Worm (Caenorhabditis elegans) whole organism, mixed stage, embryonic: ENCODE data around the gene daf-19.

Source experiments
- bed-3 ChIP-seq: fragments of 200-800 bp; sonication (Bioruptor generic); optimal IDR thresholded peaks from 3 replicates; lab custom pipeline; 2018; ENCODE audit warnings: mild to moderate bottlenecking, missing genetic modification characterization, moderate library complexity, missing compliant biosample characterization
- blmp-1 ChIP-seq: fragments of 150-350 bp; optimal IDR thresholded peaks from 2 replicates; lab custom pipeline; 2014; ENCODE audit warnings: missing biosample characterization, missing genetic modification characterization
- ceh-43 ChIP-seq: fragments of 200-800 bp; sonication (Bioruptor generic); optimal IDR thresholded peaks from 2 replicates; lab custom pipeline; 2018; ENCODE audit warnings: mild to moderate bottlenecking, missing genetic modification characterization, moderate library complexity, missing compliant biosample characterization
- ceh-83 ChIP-seq: fragments of 200-800 bp; sonication (Bioruptor generic); optimal IDR thresholded peaks from 2 replicates; lab custom pipeline; 2018; ENCODE audit warnings: mild to moderate bottlenecking, missing genetic modification characterization, missing compliant biosample characterization
- ces-1 ChIP-seq: fragments of 150-350 bp; optimal IDR thresholded peaks from 2 replicates; lab custom pipeline; 2014; ENCODE audit warnings: missing biosample characterization, missing genetic modification reagents, missing genetic modification characterization
- drap-1 ChIP-seq: fragments of 200-800 bp; sonication (Bioruptor generic); optimal IDR thresholded peaks from 3 replicates; lab custom pipeline; 2018; ENCODE audit warnings: mild to moderate bottlenecking, missing genetic modification characterization, missing compliant biosample characterization
- elt-1 ChIP-seq: sonication (generic microtip); optimal IDR thresholded peaks from 2 replicates; lab custom pipeline; 2017; ENCODE audit warnings: missing genetic modification characterization, mild to moderate bottlenecking, missing compliant biosample characterization, antibody characterized with exemption, moderate library complexity, borderline replicate concordance; ENCODE audit not compliant: insufficient read depth
- elt-3 ChIP-seq: fragments of 150-350 bp; optimal IDR thresholded peaks from 2 replicates; lab custom pipeline; 2014; ENCODE audit warnings: missing biosample characterization, missing genetic modification characterization
- ham-2 ChIP-seq: fragments of 200-800 bp; sonication (Bioruptor generic); optimal IDR thresholded peaks from 2 replicates; lab custom pipeline; 2018; ENCODE audit warnings: mild to moderate bottlenecking, missing genetic modification characterization, missing compliant biosample characterization
- hlh-1 ChIP-seq: fragments of 150-350 bp; optimal IDR thresholded peaks from 2 replicates; lab custom pipeline; 2014; ENCODE audit warnings: missing biosample characterization, missing genetic modification reagents, missing genetic modification characterization
- lin-13 ChIP-seq: fragments of 150-350 bp; optimal IDR thresholded peaks from 2 replicates; lab custom pipeline; 2014; ENCODE audit warnings: missing biosample characterization, missing genetic modification characterization
- mep-1 ChIP-seq: fragments of 150-350 bp; optimal IDR thresholded peaks from 2 replicates; lab custom pipeline; 2017; ENCODE audit warnings: missing biosample characterization, missing genetic modification reagents, missing genetic modification characterization, inconsistent platforms
- mls-2 ChIP-seq: sonication (generic microtip); optimal IDR thresholded peaks from 2 replicates; lab custom pipeline; 2016; ENCODE audit warnings: mild to moderate bottlenecking, missing genetic modification characterization, moderate library complexity, missing compliant biosample characterization
- nhr-28 ChIP-seq: fragments of 150-350 bp; optimal IDR thresholded peaks from 2 replicates; lab custom pipeline; 2014; ENCODE audit warnings: missing biosample characterization, missing genetic modification characterization
- nhr-76 ChIP-seq: sonication (generic microtip); optimal IDR thresholded peaks from 2 replicates; lab custom pipeline; 2017; ENCODE audit warnings: missing biosample characterization, missing genetic modification characterization
- pha-4 ChIP-seq: fragments of 150-350 bp; optimal IDR thresholded peaks from 2 replicates; lab custom pipeline; 2018; ENCODE audit warnings: missing biosample characterization, missing genetic modification reagents, missing genetic modification characterization
- snpc-4 ChIP-seq: fragments of 150-350 bp; optimal IDR thresholded peaks from 2 replicates; lab custom pipeline; 2014; ENCODE audit warnings: missing biosample characterization, missing genetic modification characterization
- sptf-1 ChIP-seq: sonication (generic microtip); optimal IDR thresholded peaks from 2 replicates; lab custom pipeline; 2017; ENCODE audit warnings: mild to moderate bottlenecking, missing genetic modification characterization, moderate library complexity, missing compliant biosample characterization
- unc-120 ChIP-seq: sonication (generic microtip); optimal IDR thresholded peaks from 2 replicates; lab custom pipeline; 2017; ENCODE audit warnings: missing genetic modification characterization, missing compliant biosample characterization; ENCODE audit not compliant: poor library complexity, severe bottlenecking
- unc-39 ChIP-seq: fragments of 150-350 bp; optimal IDR thresholded peaks from 2 replicates; lab custom pipeline; 2014; ENCODE audit warnings: missing biosample characterization, missing genetic modification characterization

Gene daf-19

DNA sequence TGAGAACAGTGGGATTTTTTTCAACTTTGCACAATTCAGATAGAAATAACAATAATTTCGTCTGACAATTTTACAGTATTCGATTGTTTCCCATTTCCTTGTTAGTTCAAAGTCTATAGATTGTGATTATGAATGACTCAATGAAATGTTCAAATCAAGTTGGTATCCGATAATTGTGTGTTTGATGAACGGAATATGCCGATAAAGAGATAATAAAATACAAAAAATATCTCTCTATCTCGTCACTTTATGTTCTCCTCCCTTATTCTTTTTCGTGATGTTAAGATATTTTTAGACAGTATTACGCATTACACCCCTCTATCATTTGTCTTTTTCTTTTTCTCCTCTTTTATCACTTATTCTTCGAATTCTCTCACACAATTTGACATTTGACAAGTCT, 46.7 kb downstream of the daf-19 start, which contains the start of gene F27E5.7:
TSS of gene F27E5.7 (plus strand) at position 301 of the 400 bp plus-strand sequence.
- TF ChIP-seq blmp-1 (no peak), snpc-4 (tag; lab: Kevin White, UChicago) (no peak), unc-39 (tag; lab: Kevin White, UChicago) (no peak), elt-1 (tag; lab: Kevin White, UChicago) (no peak), drap-1 (GFP tag; lab: Kevin White, UChicago) (no peak), nhr-28 (no peak), ham-2 (GFP tag; lab: Kevin White, UChicago) (no peak), mls-2 (tag; lab: Kevin White, UChicago) (no peak)

DNA sequence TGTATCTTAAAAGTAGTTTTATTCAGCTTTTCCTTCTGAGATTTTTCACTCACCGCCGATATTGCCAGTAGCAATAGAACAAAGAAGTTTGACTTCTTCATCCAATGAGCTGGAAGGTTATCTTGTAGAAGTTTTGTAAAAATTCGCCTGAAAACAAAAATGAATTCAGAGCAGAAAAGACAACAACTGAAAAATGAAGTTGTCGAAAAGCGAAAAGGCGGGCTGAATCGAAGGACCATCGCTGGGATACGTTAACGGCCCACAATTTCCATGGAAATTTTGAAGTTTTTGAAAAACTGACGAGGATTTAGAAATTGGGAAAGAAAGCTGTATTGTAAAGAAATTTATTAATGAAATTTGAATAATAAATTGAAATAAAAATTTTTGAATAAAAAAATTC, 47.4 kb downstream of the daf-19 start, which contains the start of gene lov-1:
TSS of gene lov-1 (minus strand) at position 101 of the 400 bp plus-strand sequence.
- TF ChIP-seq ceh-83 (GFP tag; lab: Kevin White, UChicago) (no peak), blmp-1 (no peak), ces-1 (GFP tag; lab: Kevin White, UChicago) (no peak), mep-1 (tag; lab: Kevin White, UChicago) (no peak), unc-39 (tag; lab: Kevin White, UChicago) (no peak)
- TF ChIP-seq, all 35 proteins: peak for 0

DNA sequence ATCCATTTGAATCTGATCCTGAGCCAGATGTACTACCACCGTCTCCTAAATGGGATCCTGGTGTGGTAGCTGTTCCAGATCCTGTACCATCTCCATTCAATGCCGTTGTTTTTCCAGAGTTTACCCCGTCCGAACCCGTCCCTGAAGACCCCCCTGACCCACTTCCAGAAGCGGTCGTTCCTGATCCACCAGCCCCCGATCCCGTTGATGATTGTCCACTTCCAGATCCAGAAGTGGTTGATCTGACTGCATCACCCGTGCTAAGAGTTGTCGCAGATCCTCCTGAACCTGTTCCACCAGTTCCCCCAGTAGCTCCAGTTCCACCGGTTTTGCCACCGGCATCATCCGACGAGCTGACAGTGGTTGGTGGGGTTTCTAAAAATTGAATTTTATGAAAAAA, 52.5 kb downstream of the daf-19 start:
- TF ChIP-seq pha-4 (tag; lab: Kevin White, UChicago) (no peak), nhr-28 (no peak), bed-3 (GFP tag; lab: Kevin White, UChicago) (no peak), unc-120 (tag; lab: Kevin White, UChicago) (no peak), elt-1 (tag; lab: Kevin White, UChicago) (no peak)
- TF ChIP-seq, all 35 proteins: peak for 0

DNA sequence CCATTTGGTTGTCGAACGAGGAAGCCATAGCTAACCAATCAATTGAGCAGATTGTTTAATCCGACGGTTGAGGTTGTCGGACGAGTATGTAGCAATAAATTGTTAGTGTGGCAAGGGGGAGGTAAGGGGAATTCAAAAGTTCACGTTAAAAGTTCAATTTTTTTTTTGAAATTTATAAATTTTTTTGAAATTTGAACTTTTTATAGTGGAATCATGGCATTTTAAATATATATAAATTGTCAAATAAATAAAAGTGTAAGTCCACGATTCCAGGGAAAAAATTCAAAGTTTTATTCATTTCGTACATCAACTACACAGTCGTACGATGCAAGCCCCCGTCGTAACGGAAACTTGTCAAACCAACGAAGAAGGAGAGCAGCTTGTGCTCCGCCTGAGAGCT, 60.8 kb downstream of the daf-19 start, which contains the start of the genes ZK945.7 and ZK945.8:
TSS of gene ZK945.7 (minus strand) at position 101 of the 400 bp plus-strand sequence.
TSS of gene ZK945.8 (plus strand) at position 275 of the 400 bp plus-strand sequence.
- TF ChIP-seq hlh-1 (tag; lab: Kevin White, UChicago) (no peak), lin-13 (no peak), ceh-43 (GFP tag; lab: Kevin White, UChicago) (no peak), ces-1 (GFP tag; lab: Kevin White, UChicago) (no peak), sptf-1 (tag; lab: Kevin White, UChicago) (no peak), elt-3 (no peak), nhr-76 (tag; lab: Kevin White, UChicago) (no peak), mep-1 (tag; lab: Kevin White, UChicago) (no peak)
